Fruit fly (Drosophila melanogaster): ENCODE results near the gene Had1.

Had1 gene

DNA sequence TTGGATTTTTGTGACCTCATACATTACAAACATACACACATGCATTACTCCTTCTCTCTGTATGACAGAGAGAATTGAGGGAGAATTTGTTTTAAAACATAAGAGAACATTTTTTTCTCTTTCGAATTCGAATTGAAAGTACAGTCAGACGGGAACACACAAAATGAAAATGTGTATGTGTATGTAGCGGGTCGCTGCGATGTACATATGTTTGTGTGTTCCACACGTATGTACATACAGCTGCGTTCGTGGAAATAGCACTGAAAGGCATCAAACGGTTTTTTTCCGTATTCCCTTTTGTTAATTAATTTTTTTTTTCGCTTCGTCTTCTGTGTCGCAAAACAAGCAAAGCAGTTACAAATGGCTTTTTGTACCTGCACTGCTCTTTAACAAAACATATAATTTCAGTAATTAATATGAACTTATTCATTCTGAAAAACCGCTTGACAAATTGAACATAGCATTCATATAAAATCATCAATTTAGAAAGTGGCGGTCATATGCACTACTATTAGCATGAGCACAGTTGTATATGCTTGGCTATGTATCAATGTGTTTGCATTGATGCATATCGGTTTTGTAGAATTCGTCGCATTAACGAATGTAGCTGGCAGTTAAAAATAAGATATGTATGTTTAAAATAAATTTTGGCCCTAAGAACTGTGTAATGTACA, 24.3 kb upstream of the Had1 start:
- TF ChIP-seq bab1 (GFP tag; optimal IDR thresholded peaks at IDR 0.05) (peak; percentile 95), tj (GFP tag; optimal IDR thresholded peaks at IDR 0.05) (peak; percentile 85), CG7045 (GFP tag; optimal IDR thresholded peaks at IDR 0.05) (peak; percentile 95), CG7101 (tag; optimal IDR thresholded peaks at IDR 0.05) (peak; percentile 98), pad (GFP tag; optimal IDR thresholded peaks at IDR 0.05) (peak; percentile 91), ovo (GFP tag; optimal IDR thresholded peaks at IDR 0.05) (peak; percentile 95), CG11617 (GFP tag; optimal IDR thresholded peaks at IDR 0.05) (peak; percentile 98), CG1620 (GFP tag; optimal IDR thresholded peaks at IDR 0.05) (peak; percentile 82), CG5204 (GFP tag; optimal IDR thresholded peaks at IDR 0.05) (peak; percentile 94), CG14711 (tag; optimal IDR thresholded peaks at IDR 0.05) (peak; percentile 94), Clk (GFP tag; optimal IDR thresholded peaks at IDR 0.05) (peak; percentile 84), Mnt (GFP tag; optimal IDR thresholded peaks at IDR 0.05) (peak; percentile 88), cnc (optimal IDR thresholded peaks at IDR 0.05) (no peak), kay (GFP tag; ENCODE audit: borderline replicate concordance) (peak; percentile 80), toe (GFP tag; optimal IDR thresholded peaks at IDR 0.05) (peak; percentile 83), CG12768 (GFP tag; optimal IDR thresholded peaks at IDR 0.05) (peak; percentile 95), Crg-1 (GFP tag; optimal IDR thresholded peaks at IDR 0.05) (peak; percentile 92), Hr96 (GFP tag; optimal IDR thresholded peaks at IDR 0.05) (no peak), cic (GFP tag; optimal IDR thresholded peaks at IDR 0.05) (peak; percentile 83), CG33017 (tag; optimal IDR thresholded peaks at IDR 0.05) (peak; percentile 95)

dm6 chrX:16331562-16332233, 23.2 kb upstream of the Had1 start:
- peak; percentile 11 for TF ChIP-seq pad (GFP tag; optimal IDR thresholded peaks at IDR 0.05)
- TF ChIP-seq CG14711 (tag; optimal IDR thresholded peaks at IDR 0.05), result no peak
- no peak for TF ChIP-seq toe (GFP tag; optimal IDR thresholded peaks at IDR 0.05)
- TF ChIP-seq Hr96 (GFP tag; optimal IDR thresholded peaks at IDR 0.05), result no peak
- TF ChIP-seq Mnt (GFP tag; optimal IDR thresholded peaks at IDR 0.05), result peak; percentile 21
- TF ChIP-seq CG1620 (GFP tag; optimal IDR thresholded peaks at IDR 0.05), result no peak
- TF ChIP-seq CG7045 (GFP tag; optimal IDR thresholded peaks at IDR 0.05), result no peak
- TF ChIP-seq Clk (GFP tag; optimal IDR thresholded peaks at IDR 0.05), result no peak
- peak; percentile 6 for TF ChIP-seq bab1 (GFP tag; optimal IDR thresholded peaks at IDR 0.05)
- TF ChIP-seq CG11617 (GFP tag; optimal IDR thresholded peaks at IDR 0.05), result peak; percentile 28
- peak; percentile 54 for TF ChIP-seq ovo (GFP tag; optimal IDR thresholded peaks at IDR 0.05)
- TF ChIP-seq kay (GFP tag; ENCODE audit: borderline replicate concordance), result no peak
- no peak for TF ChIP-seq tj (GFP tag; optimal IDR thresholded peaks at IDR 0.05)
- TF ChIP-seq CG7101 (tag; optimal IDR thresholded peaks at IDR 0.05), result no peak
- no peak for TF ChIP-seq Crg-1 (GFP tag; optimal IDR thresholded peaks at IDR 0.05)
- no peak for TF ChIP-seq CG5204 (GFP tag; optimal IDR thresholded peaks at IDR 0.05)
- no peak for TF ChIP-seq cnc (optimal IDR thresholded peaks at IDR 0.05)
- no peak for TF ChIP-seq cic (GFP tag; optimal IDR thresholded peaks at IDR 0.05)

dm6 chrX:16330659-16331058, 22.2 kb upstream of the Had1 start, which contains the start of gene CG9919:
TSS of gene CG9919 (minus strand) at chrX:16330759.
- TF ChIP-seq kay (GFP tag; ENCODE audit: borderline replicate concordance), result no peak
- no peak for TF ChIP-seq Crg-1 (GFP tag; optimal IDR thresholded peaks at IDR 0.05)
- no peak for TF ChIP-seq ovo (GFP tag; optimal IDR thresholded peaks at IDR 0.05)
- no peak for TF ChIP-seq CG14711 (tag; optimal IDR thresholded peaks at IDR 0.05)
- no peak for TF ChIP-seq CG7101 (tag; optimal IDR thresholded peaks at IDR 0.05)
- TF ChIP-seq CG11617 (GFP tag; optimal IDR thresholded peaks at IDR 0.05), result no peak
- no peak for TF ChIP-seq CG33017 (tag; optimal IDR thresholded peaks at IDR 0.05)
- no peak for TF ChIP-seq bab1 (GFP tag; optimal IDR thresholded peaks at IDR 0.05)
- TF ChIP-seq Hr96 (GFP tag; optimal IDR thresholded peaks at IDR 0.05), result no peak
- TF ChIP-seq pad (GFP tag; optimal IDR thresholded peaks at IDR 0.05), result no peak
- TF ChIP-seq toe (GFP tag; optimal IDR thresholded peaks at IDR 0.05), result no peak
- no peak for TF ChIP-seq CG5204 (GFP tag; optimal IDR thresholded peaks at IDR 0.05)
- TF ChIP-seq cic (GFP tag; optimal IDR thresholded peaks at IDR 0.05), result no peak
- no peak for TF ChIP-seq CG7045 (GFP tag; optimal IDR thresholded peaks at IDR 0.05)
- TF ChIP-seq Clk (GFP tag; optimal IDR thresholded peaks at IDR 0.05), result no peak
- no peak for TF ChIP-seq CG12768 (GFP tag; optimal IDR thresholded peaks at IDR 0.05)
- no peak for TF ChIP-seq Mnt (GFP tag; optimal IDR thresholded peaks at IDR 0.05)

DNA sequence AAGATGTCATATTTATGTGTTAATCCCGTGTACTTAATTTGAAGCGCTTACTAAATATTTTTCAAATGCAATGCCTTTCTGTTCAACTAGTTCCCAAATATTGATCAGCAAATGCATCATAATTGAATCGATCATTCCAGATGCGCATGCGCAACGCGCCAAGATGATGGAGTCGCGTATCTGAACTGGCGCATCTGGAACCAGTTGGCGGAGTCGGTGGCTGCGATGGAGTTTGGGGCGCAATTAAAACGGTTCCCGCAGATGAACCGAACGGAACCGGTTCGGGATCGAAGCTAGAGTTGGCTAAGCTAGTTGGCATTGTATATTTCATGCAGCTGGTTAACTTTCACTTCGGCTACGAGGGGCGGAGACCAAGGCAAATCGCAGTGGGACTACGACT, 17.0 kb upstream of the Had1 start, which contains the start of gene CalpC:
CalpC (plus strand) TSS at position 292 of the 400 bp plus-strand sequence.
- TF ChIP-seq ovo (GFP tag; optimal IDR thresholded peaks at IDR 0.05) (no peak), CG7045 (GFP tag; optimal IDR thresholded peaks at IDR 0.05) (no peak), kay (GFP tag; ENCODE audit: borderline replicate concordance) (no peak), tj (GFP tag; optimal IDR thresholded peaks at IDR 0.05) (no peak), CG12768 (GFP tag; optimal IDR thresholded peaks at IDR 0.05) (no peak), cnc (optimal IDR thresholded peaks at IDR 0.05) (no peak)

- no peak for TF ChIP-seq Clk (GFP tag; optimal IDR thresholded peaks at IDR 0.05)
- TF ChIP-seq CG11617 (GFP tag; optimal IDR thresholded peaks at IDR 0.05), result no peak
- TF ChIP-seq bab1 (GFP tag; optimal IDR thresholded peaks at IDR 0.05), result no peak
- TF ChIP-seq toe (GFP tag; optimal IDR thresholded peaks at IDR 0.05), result no peak
- TF ChIP-seq CG12768 (GFP tag; optimal IDR thresholded peaks at IDR 0.05), result no peak
- TF ChIP-seq CG1620 (GFP tag; optimal IDR thresholded peaks at IDR 0.05), result no peak
- no peak for TF ChIP-seq Hr96 (GFP tag; optimal IDR thresholded peaks at IDR 0.05)
- TF ChIP-seq cnc (optimal IDR thresholded peaks at IDR 0.05), result no peak
- TF ChIP-seq Crg-1 (GFP tag; optimal IDR thresholded peaks at IDR 0.05), result no peak
- TF ChIP-seq cic (GFP tag; optimal IDR thresholded peaks at IDR 0.05), result no peak
- TF ChIP-seq tj (GFP tag; optimal IDR thresholded peaks at IDR 0.05), result no peak
- TF ChIP-seq pad (GFP tag; optimal IDR thresholded peaks at IDR 0.05), result no peak
- TF ChIP-seq CG7045 (GFP tag; optimal IDR thresholded peaks at IDR 0.05), result no peak
Measured at dm6 chrX:16323536-16323935, 15.1 kb upstream of the Had1 start.
